Worm (Caenorhabditis elegans) whole organism, L3 larva: ENCODE data around the gene F54C9.11.

Experiments
- ZK546.5 ChIP-seq: sonication (generic microtip); optimal IDR thresholded peaks from 2 replicates; lab custom pipeline; 2017; ENCODE audit warnings: missing biosample characterization, missing genetic modification characterization
- ama-1 ChIP-seq: fragments of 150-350 bp; optimal IDR thresholded peaks from 2 replicates; lab custom pipeline; 2018
- elt-1 ChIP-seq: fragments of 150-350 bp; optimal IDR thresholded peaks from 2 replicates; lab custom pipeline; 2014; ENCODE audit warnings: missing biosample characterization, missing genetic modification characterization
- elt-2 ChIP-seq: sonication (generic microtip); optimal IDR thresholded peaks from 2 replicates; lab custom pipeline; 2016; ENCODE audit warnings: missing genetic modification reagents, mild to moderate bottlenecking, missing genetic modification characterization, missing compliant biosample characterization
- jun-1 ChIP-seq: fragments of 150-350 bp; optimal IDR thresholded peaks from 2 replicates; lab custom pipeline; 2014; ENCODE audit warnings: missing biosample characterization, missing genetic modification reagents, missing genetic modification characterization
- snpc-4 ChIP-seq: fragments of 150-350 bp; optimal IDR thresholded peaks from 2 replicates; lab custom pipeline; 2014; ENCODE audit warnings: missing biosample characterization, missing genetic modification characterization

ce11 chrII:8606549-8606948 lies 21.7 kb upstream of the F54C9.11 start, which contains the start of gene F28C6.8:
- no peak for TF ChIP-seq ama-1
- TF ChIP-seq ZK546.5 (tag; lab: Kevin White, UChicago): no peak
- no peak for TF ChIP-seq elt-2 (tag; lab: Kevin White, UChicago)
- no peak for TF ChIP-seq snpc-4 (tag; lab: Kevin White, UChicago)
- TF ChIP-seq jun-1 (tag; lab: Kevin White, UChicago): no peak
- TF ChIP-seq elt-1 (tag; lab: Kevin White, UChicago): no peak
